Fruit fly (Drosophila melanogaster): ENCODE data around the gene CG10713.

The CG10713 gene

dm6 chr3L:13478339-13479203, 43.5 kb upstream of the CG10713 start:
- TF ChIP-seq dsf (GFP tag; optimal IDR thresholded peaks at IDR 0.05; ENCODE audit: borderline replicate concordance) (no peak), rgr (GFP tag; optimal IDR thresholded peaks at IDR 0.05) (peak; percentile 10), Dfd (GFP tag; optimal IDR thresholded peaks at IDR 0.05) (peak; percentile 32), HLH106 (tag; optimal IDR thresholded peaks at IDR 0.05) (peak; percentile 23), lola (GFP tag; optimal IDR thresholded peaks at IDR 0.05) (no peak), fru (GFP tag; optimal IDR thresholded peaks at IDR 0.05) (peak; percentile 34), Sp1 (GFP tag; optimal IDR thresholded peaks at IDR 0.05) (no peak), h (GFP tag; optimal IDR thresholded peaks at IDR 0.05) (peak; percentile 33), CG32264 (GFP tag; optimal IDR thresholded peaks at IDR 0.05) (no peak), Hnf4 (GFP tag; optimal IDR thresholded peaks at IDR 0.05) (no peak), br (GFP tag; optimal IDR thresholded peaks at IDR 0.05) (no peak), brk (GFP tag; optimal IDR thresholded peaks at IDR 0.05) (no peak), sage (GFP tag; optimal IDR thresholded peaks at IDR 0.05) (no peak), tai (GFP tag; optimal IDR thresholded peaks at IDR 0.05) (no peak), psq (GFP tag; optimal IDR thresholded peaks at IDR 0.05) (no peak), CG9705 (GFP tag; optimal IDR thresholded peaks at IDR 0.05) (no peak), Hr83 (GFP tag; optimal IDR thresholded peaks at IDR 0.05; ENCODE audit: poor library complexity, severe bottlenecking) (no peak), Jra (GFP tag; optimal IDR thresholded peaks at IDR 0.05) (no peak), foxo (GFP tag; optimal IDR thresholded peaks at IDR 0.05) (peak in 1 of 2 experiments; percentile 43), ey (GFP tag; optimal IDR thresholded peaks at IDR 0.05) (peak; percentile 32), Mio (GFP tag; optimal IDR thresholded peaks at IDR 0.05) (no peak)

dm6 chr3L:13477453-13478184, 42.6 kb upstream of the CG10713 start, which contains the start of gene stv:
TSS of gene stv (plus strand) at chr3L:13477541.
- no peak for TF ChIP-seq Dif (GFP tag; optimal IDR thresholded peaks at IDR 0.05; ENCODE audit: partially characterized antibody)
- peak; percentile 12 for TF ChIP-seq h (GFP tag; optimal IDR thresholded peaks at IDR 0.05)
- TF ChIP-seq Sp1 (GFP tag; optimal IDR thresholded peaks at IDR 0.05) = no peak
- TF ChIP-seq dmrt93B (GFP tag; optimal IDR thresholded peaks at IDR 0.05) = no peak
- no peak for TF ChIP-seq br (GFP tag; optimal IDR thresholded peaks at IDR 0.05)
- no peak for TF ChIP-seq lola (GFP tag; optimal IDR thresholded peaks at IDR 0.05)
- peak; percentile 72 for TF ChIP-seq Dfd (GFP tag; optimal IDR thresholded peaks at IDR 0.05)
- TF ChIP-seq jim (GFP tag; optimal IDR thresholded peaks at IDR 0.05) = peak; percentile 73
- no peak for TF ChIP-seq tai (GFP tag; optimal IDR thresholded peaks at IDR 0.05)
- no peak for TF ChIP-seq CG32264 (GFP tag; optimal IDR thresholded peaks at IDR 0.05)
- TF ChIP-seq HLH106 (tag; optimal IDR thresholded peaks at IDR 0.05) = peak; percentile 2
- TF ChIP-seq rgr (GFP tag; optimal IDR thresholded peaks at IDR 0.05) = no peak
- TF ChIP-seq sage (GFP tag; optimal IDR thresholded peaks at IDR 0.05) = no peak
- no peak for TF ChIP-seq Abd-B (GFP tag; optimal IDR thresholded peaks at IDR 0.05)
- TF ChIP-seq Vsx2 (GFP tag; optimal IDR thresholded peaks at IDR 0.05; ENCODE audit: partially characterized antibody) = no peak
- no peak for TF ChIP-seq fru (GFP tag; optimal IDR thresholded peaks at IDR 0.05)
- no peak for TF ChIP-seq Mio (GFP tag; optimal IDR thresholded peaks at IDR 0.05)
- no peak for TF ChIP-seq Jra (GFP tag; optimal IDR thresholded peaks at IDR 0.05)
- no peak for TF ChIP-seq CrebA (GFP tag; optimal IDR thresholded peaks at IDR 0.05; ENCODE audit: borderline replicate concordance)
- TF ChIP-seq Rel (GFP tag; optimal IDR thresholded peaks at IDR 0.05) = no peak
- TF ChIP-seq Rel (tag; optimal IDR thresholded peaks at IDR 0.05) = peak; percentile 66
- no peak for TF ChIP-seq dl (GFP tag; optimal IDR thresholded peaks at IDR 0.05; ENCODE audit: insufficient read depth in 1 of 2, partially characterized antibody in 2 of 2)
- TF ChIP-seq OdsH (GFP tag; optimal IDR thresholded peaks at IDR 0.05) = no peak
- no peak for TF ChIP-seq woc (GFP tag; optimal IDR thresholded peaks at IDR 0.05)
- TF ChIP-seq sv (GFP tag; optimal IDR thresholded peaks at IDR 0.05) = no peak
- no peak for TF ChIP-seq dsf (GFP tag; optimal IDR thresholded peaks at IDR 0.05; ENCODE audit: borderline replicate concordance)

Measured in whole organism, wandering third instar larva.